Fruit fly (Drosophila melanogaster) whole organism, embryonic: ENCODE results near the gene CG4957.

ENCODE experiments used
- Ada2b ChIP-seq: fragments of 200-800 bp; sonication (Bioruptor generic); IDR thresholded peaks from 2 replicates; pipeline ENCODE4 v1.3.6; 2022; ENCODE audit warnings: missing biosample characterization, missing genetic modification characterization
- CG13775 ChIP-seq: fragments of 200-800 bp; sonication (Bioruptor generic); optimal IDR thresholded peaks from 3 replicates; lab custom pipeline; 2017; ENCODE audit warnings: missing biosample characterization, mild to moderate bottlenecking, missing genetic modification characterization
- CG14667 ChIP-seq: fragments of 200-800 bp; sonication (Bioruptor generic); IDR thresholded peaks from 2 replicates; pipeline ENCODE4 v1.3.6; 2022; ENCODE audit warnings: missing biosample characterization, missing genetic modification characterization
- CG15479 ChIP-seq: fragments of 200-800 bp; sonication (Bioruptor generic); optimal IDR thresholded peaks from 3 replicates; lab custom pipeline; 2019; ENCODE audit warnings: missing biosample characterization, mild to moderate bottlenecking, missing genetic modification characterization, moderate library complexity
- CG17802 ChIP-seq: fragments of 200-800 bp; sonication (Bioruptor generic); optimal IDR thresholded peaks from 2 replicates; lab custom pipeline; 2018; ENCODE audit warnings: missing biosample characterization, mild to moderate bottlenecking, missing genetic modification characterization, moderate library complexity
- CG18262 ChIP-seq: fragments of 200-800 bp; optimal IDR thresholded peaks from 3 replicates; lab custom pipeline; 2019; ENCODE audit warnings: missing biosample characterization, mild to moderate bottlenecking, missing genetic modification characterization, moderate library complexity
- CG18764 ChIP-seq: fragments of 200-800 bp; sonication (Bioruptor generic); optimal IDR thresholded peaks from 3 replicates; lab custom pipeline; 2016; ENCODE audit warnings: missing biosample characterization, missing genetic modification characterization
- CG34376 ChIP-seq: fragments of 200-800 bp; sonication (Bioruptor generic); optimal IDR thresholded peaks from 2 replicates; lab custom pipeline; 2018; ENCODE audit warnings: missing biosample characterization, mild to moderate bottlenecking, missing genetic modification characterization
- CG4328 ChIP-seq: fragments of 200-800 bp; sonication (Bioruptor generic); optimal IDR thresholded peaks from 3 replicates; lab custom pipeline; 2017; ENCODE audit warnings: missing biosample characterization, missing genetic modification reagents, missing genetic modification characterization
- CG4404 ChIP-seq: fragments of 200-800 bp; sonication (Bioruptor generic); IDR thresholded peaks from 2 replicates; pipeline ENCODE4 v1.3.6; 2022; ENCODE audit warnings: missing biosample characterization, missing genetic modification characterization
- CG7786 ChIP-seq: fragments of 200-800 bp; sonication (Bioruptor generic); optimal IDR thresholded peaks from 2 replicates; lab custom pipeline; 2016; ENCODE audit warnings: missing biosample characterization, missing genetic modification characterization
- CG7963 ChIP-seq: fragments of 200-800 bp; sonication (Bioruptor generic); IDR thresholded peaks from 3 replicates; pipeline ENCODE4 v1.3.6; 2022; ENCODE audit warnings: missing biosample characterization, missing genetic modification characterization; ENCODE audit not compliant: partially characterized antibody
- CG8281 ChIP-seq: fragments of 200-800 bp; sonication (Bioruptor generic); optimal IDR thresholded peaks from 2 replicates; lab custom pipeline; 2018; ENCODE audit warnings: missing biosample characterization, mild to moderate bottlenecking, missing genetic modification characterization, moderate library complexity
- CrebB ChIP-seq: fragments of 200-800 bp; sonication (Bioruptor generic); optimal IDR thresholded peaks from 3 replicates; lab custom pipeline; 2018; ENCODE audit warnings: missing biosample characterization, mild to moderate bottlenecking, missing genetic modification characterization
- D19B ChIP-seq: fragments of 200-800 bp; sonication (Bioruptor generic); optimal IDR thresholded peaks from 2 replicates; lab custom pipeline; 2017; ENCODE audit warnings: missing biosample characterization, mild to moderate bottlenecking, missing genetic modification characterization
- Dfd ChIP-seq, 2 experiments: fragments of >200 bp; optimal IDR thresholded peaks; 2 replicates each; lab custom pipeline; 2017; ENCODE audit warnings: missing biosample characterization in 2 of 2, missing genetic modification characterization in 2 of 2
- Dip3 ChIP-seq: fragments of 200-800 bp; sonication (Bioruptor generic); optimal IDR thresholded peaks from 3 replicates; lab custom pipeline; 2016; ENCODE audit warnings: missing biosample characterization, missing genetic modification characterization
- Dp ChIP-seq: fragments of 200-800 bp; sonication (Bioruptor generic); optimal IDR thresholded peaks from 2 replicates; lab custom pipeline; 2018; ENCODE audit warnings: missing biosample characterization, mild to moderate bottlenecking, missing genetic modification characterization, moderate library complexity
- ERR ChIP-seq: fragments of 200-800 bp; sonication (Bioruptor generic); optimal IDR thresholded peaks from 2 replicates; lab custom pipeline; 2016; ENCODE audit warnings: missing biosample characterization, missing genetic modification characterization
- Eip74EF ChIP-seq, 2 experiments: fragments of 200-800 bp in 1 of 2; fragments of >200 bp in 1 of 2; sonication (Bioruptor generic) in 1 of 2; optimal IDR thresholded peaks; 2 replicates each; lab custom pipeline; 2017 to 2019; ENCODE audit warnings: missing biosample characterization in 2 of 2, missing genetic modification characterization in 2 of 2, mild to moderate bottlenecking in 1 of 2, moderate library complexity in 1 of 2
- Fer2 ChIP-seq: fragments of 200-800 bp; sonication (Bioruptor generic); optimal IDR thresholded peaks from 2 replicates; lab custom pipeline; 2018; ENCODE audit warnings: missing biosample characterization, mild to moderate bottlenecking, missing genetic modification characterization, moderate library complexity
- HLHmδ ChIP-seq: fragments of 200-800 bp; sonication (Bioruptor generic); optimal IDR thresholded peaks from 2 replicates; lab custom pipeline; 2018; ENCODE audit warnings: missing biosample characterization, mild to moderate bottlenecking, missing genetic modification characterization, moderate library complexity
- Hr3 ChIP-seq: fragments of 200-800 bp; sonication (Bioruptor generic); optimal IDR thresholded peaks from 3 replicates; lab custom pipeline; 2016; ENCODE audit warnings: missing biosample characterization, missing genetic modification characterization
- Hr78 ChIP-seq, 2 experiments: fragments of 200-800 bp in 1 of 2; fragments of >200 bp in 1 of 2; sonication (Bioruptor generic) in 1 of 2; optimal IDR thresholded peaks; 2 replicates each; lab custom pipeline; 2017 to 2019; ENCODE audit warnings: missing biosample characterization in 2 of 2, missing genetic modification characterization in 2 of 2, mild to moderate bottlenecking in 1 of 2, moderate library complexity in 1 of 2
- Med ChIP-seq: fragments of 200-800 bp; sonication (Bioruptor generic); peaks from one replicate; lab custom pipeline; 2016; ENCODE audit warnings: missing biosample characterization, missing genetic modification characterization, mild to moderate bottlenecking, inconsistent platforms, moderate library complexity
- Sin3A ChIP-seq: fragments of >200 bp; optimal IDR thresholded peaks from 2 replicates; lab custom pipeline; 2018
- ab ChIP-seq: fragments of 200-800 bp; sonication (Bioruptor generic); optimal IDR thresholded peaks from 2 replicates; lab custom pipeline; 2016; ENCODE audit warnings: missing biosample characterization, missing genetic modification characterization
- ato ChIP-seq: fragments of 200-800 bp; sonication (Bioruptor generic); IDR thresholded peaks from 2 replicates; pipeline ENCODE4 v1.3.6; 2022; ENCODE audit warnings: missing biosample characterization, missing genetic modification characterization; ENCODE audit not compliant: partially characterized antibody
- caup ChIP-seq: fragments of 200-800 bp; sonication (Bioruptor generic); optimal IDR thresholded peaks from 3 replicates; lab custom pipeline; 2017; ENCODE audit warnings: missing biosample characterization, mild to moderate bottlenecking, missing genetic modification characterization, moderate library complexity; ENCODE audit not compliant: severe bottlenecking
- chinmo ChIP-seq: fragments of 200-800 bp; sonication (Bioruptor generic); IDR thresholded peaks from 4 replicates; pipeline ENCODE4 v1.3.6; 2022; ENCODE audit warnings: missing biosample characterization, missing genetic modification characterization; ENCODE audit not compliant: partially characterized antibody
- crc ChIP-seq: fragments of 200-800 bp; sonication (Bioruptor generic); optimal IDR thresholded peaks from 2 replicates; lab custom pipeline; 2016; ENCODE audit warnings: missing biosample characterization, missing genetic modification characterization
- emc ChIP-seq: fragments of 200-800 bp; sonication (Bioruptor generic); optimal IDR thresholded peaks from 2 replicates; lab custom pipeline; 2016; ENCODE audit warnings: missing biosample characterization, missing genetic modification characterization
- eve ChIP-seq, 2 experiments: fragments of >200 bp; optimal IDR thresholded peaks; 2 replicates each; lab custom pipeline; 2017; ENCODE audit warnings: missing biosample characterization in 2 of 2, missing genetic modification characterization in 2 of 2
- exex ChIP-seq: fragments of 200-800 bp; sonication (Bioruptor generic); optimal IDR thresholded peaks from 4 replicates; lab custom pipeline; 2018; ENCODE audit warnings: missing biosample characterization, mild to moderate bottlenecking, missing genetic modification characterization, moderate library complexity
- gcm ChIP-seq: fragments of 200-800 bp; sonication (Bioruptor generic); optimal IDR thresholded peaks from 2 replicates; lab custom pipeline; 2019; ENCODE audit warnings: missing biosample characterization, mild to moderate bottlenecking, missing genetic modification characterization, moderate library complexity
- grn ChIP-seq: fragments of 200-800 bp; sonication (Bioruptor generic); optimal IDR thresholded peaks from 3 replicates; lab custom pipeline; 2017; ENCODE audit warnings: missing biosample characterization, missing genetic modification characterization
- gro ChIP-seq: fragments of 200-800 bp; sonication (Bioruptor generic); optimal IDR thresholded peaks from 2 replicates; lab custom pipeline; 2016; ENCODE audit warnings: missing biosample characterization, missing genetic modification characterization
- kah ChIP-seq: fragments of 200-800 bp; sonication (Bioruptor generic); optimal IDR thresholded peaks from 2 replicates; lab custom pipeline; 2018; ENCODE audit warnings: missing biosample characterization, mild to moderate bottlenecking, missing genetic modification characterization
- ranshi ChIP-seq: fragments of 200-800 bp; sonication (Bioruptor generic); IDR thresholded peaks from 2 replicates; pipeline ENCODE4 v1.3.6; 2022; ENCODE audit warnings: missing biosample characterization, missing genetic modification characterization
- ro ChIP-seq: fragments of 200-800 bp; sonication (Bioruptor generic); IDR thresholded peaks from 2 replicates; pipeline ENCODE4 v1.3.6; 2022; ENCODE audit warnings: missing biosample characterization, missing genetic modification characterization
- sug ChIP-seq: fragments of 200-800 bp; optimal IDR thresholded peaks from 2 replicates; lab custom pipeline; 2019; ENCODE audit warnings: missing biosample characterization, mild to moderate bottlenecking, missing genetic modification characterization, moderate library complexity

CG4957 gene

DNA sequence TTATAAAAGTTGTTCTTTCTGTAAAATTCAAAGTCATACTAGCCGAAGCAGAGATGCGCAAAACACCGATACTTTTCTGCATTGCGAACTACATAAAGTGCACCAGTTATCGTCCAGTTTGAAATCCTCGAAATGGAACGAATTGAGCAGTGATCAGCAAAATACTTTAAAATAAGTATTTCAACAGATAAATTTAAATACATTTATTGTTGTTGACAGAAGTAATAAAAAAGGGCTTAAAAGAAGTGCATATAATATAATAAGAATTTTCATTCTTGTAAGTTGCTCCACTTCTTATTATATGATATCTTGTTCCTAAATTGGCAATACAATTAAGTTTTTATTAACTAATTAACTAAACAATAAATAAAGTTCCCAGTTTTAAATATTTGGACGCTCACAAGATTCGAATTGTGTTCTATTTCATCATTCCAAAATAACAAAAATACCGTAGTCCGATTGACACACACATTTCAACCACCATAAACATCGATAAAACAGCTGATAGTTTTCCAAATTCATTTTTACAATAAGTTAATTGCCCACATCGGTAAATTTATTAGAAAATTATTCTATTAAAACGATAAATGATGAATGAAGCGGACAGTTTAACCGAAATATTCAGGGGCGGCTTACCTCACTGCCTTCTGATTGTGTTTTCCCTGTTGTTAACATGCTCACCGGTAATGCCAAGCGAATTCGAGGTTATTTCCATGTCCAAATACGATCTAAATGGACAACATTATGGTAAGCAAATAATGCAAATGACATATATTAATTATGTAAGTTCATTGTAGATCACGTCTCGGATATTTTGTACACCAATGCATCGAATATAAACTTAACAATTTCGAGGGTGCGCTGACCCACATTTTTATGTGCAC is 45.9 kb downstream of the CG4957 start, which contains the start of the genes Usp14 and CG4972 (continued):
- TF ChIP-seq Sin3A (no peak), ro (GFP tag; lab: Robert Waterston, UW) (no peak), CG18262 (tag; lab: Kevin White, UChicago) (peak; percentile 48), Fer2 (no peak), ato (GFP tag; lab: Robert Waterston, UW) (no peak), Dfd (GFP tag; optimal IDR thresholded peaks at IDR 0.05; lab: Kevin White, UChicago) (no peak), Hr3 (peak; percentile 0), ERR (GFP tag; lab: Kevin White, UChicago) (no peak), CG8281 (no peak), CG7963 (0 out of 3 replicates have a peak, but pooled peaks have one; percentile 6), CG13775 (GFP tag; lab: Kevin White, UChicago) (peak; percentile 8)
- TF ChIP-seq, all 482 proteins: peak for 75

DNA sequence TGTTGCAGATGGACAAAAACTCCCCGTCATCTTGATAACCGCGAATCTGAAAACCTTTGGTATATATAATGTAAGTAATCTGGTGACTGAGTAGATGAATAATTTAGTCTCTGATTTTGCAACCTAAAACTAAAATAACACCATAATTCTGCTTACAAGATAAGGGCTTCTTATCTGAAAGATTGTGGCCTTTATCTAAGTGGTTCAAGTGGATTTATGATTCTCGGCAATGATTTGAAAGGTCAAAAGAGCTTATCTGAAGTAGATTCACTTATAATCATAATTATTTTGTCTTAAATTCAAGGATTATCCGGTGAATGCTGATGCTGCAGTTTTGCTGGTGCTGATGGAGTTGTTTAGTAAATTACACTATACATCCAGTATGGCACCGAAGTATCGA is 47.2 kb downstream of the CG4957 start:
- peak; percentile 83 for TF ChIP-seq exex (tag; lab: Kevin White, UChicago)
- TF ChIP-seq ranshi (GFP tag; lab: Robert Waterston, UW) = no peak
- no peak for TF ChIP-seq CG18764 (GFP tag; lab: Kevin White, UChicago)
- TF ChIP-seq eve (GFP tag; optimal IDR thresholded peaks at IDR 0.05; lab: Kevin White, UChicago) = peak in 1 of 2 experiments; percentile 46
- no peak for TF ChIP-seq caup (GFP tag; lab: Kevin White, UChicago)
- no peak for TF ChIP-seq D19B (GFP tag; lab: Kevin White, UChicago)
- no peak for TF ChIP-seq CG4404
- no peak for TF ChIP-seq CG14667 (GFP tag; lab: Robert Waterston, UW)
- TF ChIP-seq crc = no peak
- TF ChIP-seq HLHmδ = no peak
- TF ChIP-seq Med (GFP tag; lab: Kevin White, UChicago) = peak; percentile 6
- TF ChIP-seq ab (GFP tag; lab: Kevin White, UChicago) = no peak
- TF ChIP-seq Hr78 (GFP tag; optimal IDR thresholded peaks at IDR 0.05; lab: Kevin White, UChicago) = peak in 1 of 2 experiments; percentile 55
- no peak for TF ChIP-seq gcm (GFP tag; lab: Kevin White, UChicago)
- no peak for TF ChIP-seq Ada2b (GFP tag; lab: Robert Waterston, UW)
- no peak for TF ChIP-seq CrebB (tag; lab: Kevin White, UChicago)
- no peak for TF ChIP-seq CG7786 (GFP tag; lab: Kevin White, UChicago)
- no peak for TF ChIP-seq emc (GFP tag; lab: Kevin White, UChicago)
- TF ChIP-seq gro = no peak
- no peak for TF ChIP-seq Dip3 (GFP tag; lab: Kevin White, UChicago)
- no peak for TF ChIP-seq Dp (GFP tag; lab: Kevin White, UChicago)
- TF ChIP-seq CG15479 (GFP tag; lab: Kevin White, UChicago) = peak; percentile 66
- TF ChIP-seq CG4328 (GFP tag; lab: Kevin White, UChicago) = no peak
- TF ChIP-seq Eip74EF (GFP tag; optimal IDR thresholded peaks at IDR 0.05; lab: Kevin White, UChicago) = peak in 1 of 2 experiments; percentile 7
- 0 out of 4 replicates have a peak, but pooled peaks have one; percentile 21 for TF ChIP-seq chinmo
- peak; percentile 16 for TF ChIP-seq sug (tag; lab: Kevin White, UChicago)
- no peak for TF ChIP-seq kah (GFP tag; lab: Kevin White, UChicago)
- TF ChIP-seq CG34376 (GFP tag; lab: Kevin White, UChicago) = peak; percentile 82
- TF ChIP-seq CG17802 (tag; lab: Kevin White, UChicago) = no peak
- TF ChIP-seq grn (GFP tag; lab: Kevin White, UChicago) = peak; percentile 45
